Worm (Caenorhabditis elegans) whole organism, L2 larva: Measurements from ENCODE around the gene algn-6.

Source experiments
- ZK546.5 ChIP-seq: sonication (generic microtip); optimal IDR thresholded peaks from 2 replicates; lab custom pipeline; 2017; ENCODE audit warnings: missing biosample characterization, missing genetic modification characterization
- fos-1 ChIP-seq: fragments of 150-350 bp; optimal IDR thresholded peaks from 2 replicates; lab custom pipeline; 2014; ENCODE audit warnings: missing biosample characterization, missing genetic modification characterization
- mbf-1 ChIP-seq: sonication (generic microtip); optimal IDR thresholded peaks from 2 replicates; lab custom pipeline; 2017; ENCODE audit warnings: missing biosample characterization, missing genetic modification characterization
- mdl-1 ChIP-seq, 2 experiments: fragments of 150-350 bp in 1 of 2; sonication (generic microtip) in 1 of 2; optimal IDR thresholded peaks; 2 replicates each; lab custom pipeline; 2017; ENCODE audit warnings: missing biosample characterization in 2 of 2, missing genetic modification characterization in 2 of 2
- nhr-77 ChIP-seq: fragments of 150-350 bp; optimal IDR thresholded peaks from 2 replicates; lab custom pipeline; 2014; ENCODE audit warnings: missing biosample characterization, missing genetic modification characterization
- sma-9 ChIP-seq, 2 experiments: fragments of 150-350 bp in 1 of 2; sonication (generic microtip) in 1 of 2; optimal IDR thresholded peaks; 2 replicates each; lab custom pipeline; 2014 to 2016; ENCODE audit warnings: missing genetic modification characterization in 2 of 2, mild to moderate bottlenecking in 1 of 2, missing biosample characterization in 1 of 2, missing compliant biosample characterization in 1 of 2, missing genetic modification reagents in 1 of 2, moderate library complexity in 1 of 2

ce11 chrII:8042289-8042688 lies 2.7 kb downstream of the algn-6 start, which contains the start of gene T05H10.1:
- TF ChIP-seq sma-9 (GFP tag; optimal IDR thresholded peaks at IDR 0.05; lab: Kevin White, UChicago) (no peak), sma-9 (tag; optimal IDR thresholded peaks at IDR 0.05; lab: Kevin White, UChicago) (no peak), ZK546.5 (tag; lab: Kevin White, UChicago) (no peak), fos-1 (tag; lab: Kevin White, UChicago) (no peak), mbf-1 (tag; lab: Kevin White, UChicago) (no peak), mdl-1 (tag; optimal IDR thresholded peaks at IDR 0.05; lab: Kevin White, UChicago) (no peak), nhr-77 (tag; lab: Kevin White, UChicago) (no peak)
